Worm (Caenorhabditis elegans): Measurements from ENCODE around the gene F54D11.4.
A peak's percentile ranks its signal among the peaks of the same experiment; 100 is the strongest.

The F54D11.4 gene

DNA sequence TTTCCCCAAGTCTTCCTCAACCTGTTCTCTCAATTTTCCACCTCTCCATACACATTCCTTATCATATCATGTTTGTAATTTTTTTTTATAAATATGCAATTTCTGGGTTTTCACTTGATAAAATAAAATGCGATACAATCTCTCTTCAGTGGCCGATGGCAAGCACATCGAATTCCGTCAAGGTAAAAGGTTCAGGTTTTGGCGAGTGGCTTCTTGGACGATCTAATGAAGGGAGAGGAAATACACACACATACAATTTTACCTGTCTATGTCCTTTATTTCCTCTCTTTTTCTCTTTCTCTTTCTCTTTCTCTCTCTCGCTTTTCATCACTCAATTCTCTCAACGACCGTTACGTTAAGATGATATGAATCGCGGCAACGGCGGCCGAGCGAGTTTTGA, 35.5 kb downstream of the F54D11.4 start:
- TF ChIP-seq lin-39 (tag; optimal IDR thresholded peaks at IDR 0.05) (no peak), nhr-28 (tag; optimal IDR thresholded peaks at IDR 0.05) (no peak), pqm-1 (tag; optimal IDR thresholded peaks at IDR 0.05) (no peak), ama-1 (optimal IDR thresholded peaks at IDR 0.05) (no peak), snu-23 (GFP tag; optimal IDR thresholded peaks at IDR 0.05) (peak; percentile 23), blmp-1 (tag; optimal IDR thresholded peaks at IDR 0.05) (peak; percentile 86), elt-3 (tag; optimal IDR thresholded peaks at IDR 0.05) (peak in 3 of 6 experiments; percentile 15 to 54 (median 48)), efl-3 (GFP tag; optimal IDR thresholded peaks at IDR 0.05) (no peak), elt-2 (tag; optimal IDR thresholded peaks at IDR 0.05) (peak; percentile 11), nhr-20 (tag; optimal IDR thresholded peaks at IDR 0.05) (peak; percentile 24), hpl-2 (GFP tag; optimal IDR thresholded peaks at IDR 0.05) (no peak), lsy-2 (tag; optimal IDR thresholded peaks at IDR 0.05) (no peak), efl-1 (optimal IDR thresholded peaks at IDR 0.05) (no peak), efl-1 (GFP tag; optimal IDR thresholded peaks at IDR 0.05 in 1 of 2) (peak in 1 of 2 experiments; percentile 45), nhr-12 (tag; optimal IDR thresholded peaks at IDR 0.05) (no peak), nhr-85 (tag) (peak; percentile 11), lin-13 (GFP tag; optimal IDR thresholded peaks at IDR 0.05) (no peak), ceh-88 (GFP tag; IDR thresholded peaks at IDR 0.05) (no peak), ceh-8 (GFP tag; optimal IDR thresholded peaks at IDR 0.05) (no peak), sox-4 (tag; optimal IDR thresholded peaks at IDR 0.05) (no peak), pax-3 (tag; optimal IDR thresholded peaks at IDR 0.05) (no peak), sptf-1 (tag; optimal IDR thresholded peaks at IDR 0.05) (no peak), mef-2 (tag; optimal IDR thresholded peaks at IDR 0.05) (no peak), mep-1 (tag; optimal IDR thresholded peaks at IDR 0.05) (peak; percentile 23), C16A3.4 (tag; optimal IDR thresholded peaks at IDR 0.05) (no peak), unc-62 (GFP tag; optimal IDR thresholded peaks at IDR 0.05) (no peak), F16B12.6 (tag; optimal IDR thresholded peaks at IDR 0.05) (no peak), nhr-19 (GFP tag; conservative IDR thresholded peaks at IDR 0.05) (no peak), ceh-90 (tag; optimal IDR thresholded peaks at IDR 0.05) (no peak), snpc-4 (tag; optimal IDR thresholded peaks at IDR 0.05) (no peak), unc-30 (tag; optimal IDR thresholded peaks at IDR 0.05) (no peak), tlp-1 (tag; optimal IDR thresholded peaks at IDR 0.05) (no peak), lin-35 (GFP tag; optimal IDR thresholded peaks at IDR 0.05) (peak in 1 of 2 experiments; percentile 18), nhr-237 (tag; optimal IDR thresholded peaks at IDR 0.05) (no peak), fkh-4 (tag; optimal IDR thresholded peaks at IDR 0.05; ENCODE audit: borderline replicate concordance) (no peak), nhr-11 (tag; optimal IDR thresholded peaks at IDR 0.05) (no peak), Y116A8C.19 (tag; optimal IDR thresholded peaks at IDR 0.05; ENCODE audit: borderline replicate concordance) (no peak), jun-1 (tag; optimal IDR thresholded peaks at IDR 0.05) (no peak)

DNA sequence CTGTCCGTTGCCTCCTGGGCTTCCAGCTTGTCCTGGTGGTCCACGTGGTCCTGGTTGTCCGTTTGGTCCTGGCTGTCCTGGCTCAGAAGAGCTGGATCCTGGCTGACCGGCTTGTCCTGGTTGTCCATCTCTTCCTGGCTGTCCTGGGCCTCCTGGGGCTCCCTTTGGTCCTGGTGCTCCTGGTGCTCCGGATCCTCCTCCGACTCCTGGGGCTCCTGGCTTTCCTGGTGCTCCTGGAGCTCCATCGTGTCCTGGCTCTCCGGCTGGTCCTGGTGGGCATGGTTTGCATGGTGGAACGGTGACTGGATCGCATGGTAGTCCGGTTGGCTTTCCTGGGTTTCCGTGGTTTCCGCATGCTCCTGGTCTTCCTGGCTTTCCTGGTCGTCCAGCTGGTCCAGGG, 37.1 kb downstream of the F54D11.4 start:
- no peak for TF ChIP-seq nhr-12 (tag; optimal IDR thresholded peaks at IDR 0.05)
- TF ChIP-seq C34B4.2 (tag; optimal IDR thresholded peaks at IDR 0.05), result no peak
- no peak for TF ChIP-seq nhr-84 (tag; optimal IDR thresholded peaks at IDR 0.05)
- no peak for TF ChIP-seq mef-2 (tag; optimal IDR thresholded peaks at IDR 0.05)
- no peak for TF ChIP-seq ces-1 (GFP tag; optimal IDR thresholded peaks at IDR 0.05)
- no peak for TF ChIP-seq unc-86 (tag; optimal IDR thresholded peaks at IDR 0.05)
- TF ChIP-seq nhr-47 (tag; optimal IDR thresholded peaks at IDR 0.05), result no peak
- peak; percentile 49 for TF ChIP-seq ceh-8 (GFP tag; optimal IDR thresholded peaks at IDR 0.05)
- TF ChIP-seq lin-39 (tag; optimal IDR thresholded peaks at IDR 0.05), result no peak

Measured in whole organism, L1 larva.